Worm (Caenorhabditis elegans): ENCODE results near the gene T21D12.7.
A peak's percentile ranks its signal among the peaks of the same experiment; 100 is the strongest.

The T21D12.7 gene

ce11 chrIV:264182-264709, 27.0 kb downstream of the T21D12.7 start, which contains the start of gene pat-6:
TSS of gene pat-6 (minus strand) at chrIV:264232.
- no peak for TF ChIP-seq gmeb-1 (tag; optimal IDR thresholded peaks at IDR 0.05)
- peak; percentile 17 for TF ChIP-seq lin-13 (GFP tag; optimal IDR thresholded peaks at IDR 0.05)
- no peak for TF ChIP-seq sma-3 (GFP tag; optimal IDR thresholded peaks at IDR 0.05)
- TF ChIP-seq sem-4 (tag; optimal IDR thresholded peaks at IDR 0.05), result no peak
- TF ChIP-seq C34F6.9 (tag; optimal IDR thresholded peaks at IDR 0.05), result peak; percentile 64
- TF ChIP-seq nhr-11 (tag; optimal IDR thresholded peaks at IDR 0.05), result no peak
- peak in 1 of 2 experiments; percentile 55 for TF ChIP-seq lsy-2 (tag; optimal IDR thresholded peaks at IDR 0.05)
- TF ChIP-seq unc-55 (GFP tag; optimal IDR thresholded peaks at IDR 0.05), result peak; percentile 56
- peak; percentile 8 for TF ChIP-seq nhr-6 (tag; optimal IDR thresholded peaks at IDR 0.05)

ce11 chrIV:262460-262859, 28.8 kb downstream of the T21D12.7 start:
- TF ChIP-seq elt-1 (tag; optimal IDR thresholded peaks at IDR 0.05), result no peak
- no peak for TF ChIP-seq lin-11 (tag; optimal IDR thresholded peaks at IDR 0.05)
- no peak for TF ChIP-seq skn-1 (tag; optimal IDR thresholded peaks at IDR 0.05)
- no peak for TF ChIP-seq crh-2 (tag; optimal IDR thresholded peaks at IDR 0.05)
- TF ChIP-seq R02D3.7 (tag; optimal IDR thresholded peaks at IDR 0.05), result no peak

DNA sequence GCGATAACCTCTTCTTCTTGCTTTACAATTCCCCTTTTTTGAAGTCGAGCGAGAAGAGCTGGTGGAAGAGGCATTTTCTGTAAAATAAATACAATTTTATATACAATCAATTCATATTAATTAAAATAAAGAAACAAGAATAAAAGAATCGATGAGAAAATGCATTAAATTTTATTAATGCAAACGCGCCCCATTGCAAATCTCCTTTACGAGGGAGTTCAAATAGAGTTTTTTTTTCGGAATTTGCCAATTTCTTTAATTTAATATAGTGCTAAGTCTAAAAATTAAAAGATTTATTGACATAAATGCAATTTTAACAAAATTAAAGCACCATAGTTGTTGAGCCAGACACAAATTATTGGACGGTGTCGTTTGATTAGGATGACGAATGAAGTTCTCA, 29.6 kb downstream of the T21D12.7 start, which contains the start of gene pqbp-1.1:
Gene pqbp-1.1, minus strand, starts transcription at position 77 of the 400 bp plus-strand sequence.
- TF ChIP-seq nhr-10 (tag; optimal IDR thresholded peaks at IDR 0.05), result no peak
- TF ChIP-seq mbf-1 (tag; optimal IDR thresholded peaks at IDR 0.05), result no peak
- no peak for TF ChIP-seq lin-11 (tag; optimal IDR thresholded peaks at IDR 0.05)
- peak; percentile 69 for TF ChIP-seq nhr-25 (tag; optimal IDR thresholded peaks at IDR 0.05)
- no peak for TF ChIP-seq ZK546.5 (tag; optimal IDR thresholded peaks at IDR 0.05)
- TF ChIP-seq lsy-2 (tag; optimal IDR thresholded peaks at IDR 0.05), result peak; percentile 31 to 77
- TF ChIP-seq nhr-77 (tag; optimal IDR thresholded peaks at IDR 0.05), result no peak
- TF ChIP-seq sma-9 (GFP tag; optimal IDR thresholded peaks at IDR 0.05), result peak; percentile 37
- no peak for TF ChIP-seq sma-9 (tag; optimal IDR thresholded peaks at IDR 0.05)
- TF ChIP-seq unc-55 (GFP tag; optimal IDR thresholded peaks at IDR 0.05), result peak; percentile 93
- TF ChIP-seq nhr-237 (tag; optimal IDR thresholded peaks at IDR 0.05), result no peak
- TF ChIP-seq dmd-4 (tag; optimal IDR thresholded peaks at IDR 0.05), result no peak
- TF ChIP-seq nhr-129 (tag; optimal IDR thresholded peaks at IDR 0.05), result peak; percentile 11
- TF ChIP-seq crh-2 (tag; optimal IDR thresholded peaks at IDR 0.05), result peak; percentile 66
- no peak for TF ChIP-seq ztf-1 (GFP tag; conservative IDR thresholded peaks at IDR 0.05)
- peak; percentile 66 for TF ChIP-seq lin-13 (GFP tag; optimal IDR thresholded peaks at IDR 0.05)
- no peak for TF ChIP-seq ceh-82 (tag; optimal IDR thresholded peaks at IDR 0.05)
- TF ChIP-seq nhr-21 (tag; optimal IDR thresholded peaks at IDR 0.05), result peak; percentile 67
- no peak for TF ChIP-seq skn-1 (tag; optimal IDR thresholded peaks at IDR 0.05)
- TF ChIP-seq nhr-23 (tag; optimal IDR thresholded peaks at IDR 0.05), result no peak
- TF ChIP-seq mab-5 (tag; optimal IDR thresholded peaks at IDR 0.05), result peak; percentile 37
- no peak for TF ChIP-seq lin-39 (tag; optimal IDR thresholded peaks at IDR 0.05)
- peak; percentile 79 for TF ChIP-seq C34F6.9 (tag; optimal IDR thresholded peaks at IDR 0.05)
- no peak for TF ChIP-seq unc-62 (GFP tag; optimal IDR thresholded peaks at IDR 0.05)
- no peak for TF ChIP-seq nhr-12 (tag; optimal IDR thresholded peaks at IDR 0.05)
- TF ChIP-seq blmp-1 (tag; optimal IDR thresholded peaks at IDR 0.05; ENCODE audit: insufficient read depth), result peak; percentile 49
- no peak for TF ChIP-seq ceh-16 (tag; optimal IDR thresholded peaks at IDR 0.05)
- no peak for TF ChIP-seq zag-1 (tag; optimal IDR thresholded peaks at IDR 0.05)
- TF ChIP-seq Y55F3AM.14 (GFP tag; optimal IDR thresholded peaks at IDR 0.05), result no peak
- TF ChIP-seq gmeb-1 (tag; optimal IDR thresholded peaks at IDR 0.05), result peak; percentile 95
- no peak for TF ChIP-seq snpc-4 (tag; optimal IDR thresholded peaks at IDR 0.05)
- TF ChIP-seq R02D3.7 (tag; optimal IDR thresholded peaks at IDR 0.05), result no peak
- TF ChIP-seq ama-1 (optimal IDR thresholded peaks at IDR 0.05), result no peak
- TF ChIP-seq sma-3 (GFP tag; optimal IDR thresholded peaks at IDR 0.05), result peak; percentile 57
- no peak for TF ChIP-seq ztf-4 (tag; optimal IDR thresholded peaks at IDR 0.05)
- TF ChIP-seq elt-3 (tag; optimal IDR thresholded peaks at IDR 0.05), result no peak
- no peak for TF ChIP-seq elt-1 (tag; optimal IDR thresholded peaks at IDR 0.05)
- no peak for TF ChIP-seq unc-39 (tag; optimal IDR thresholded peaks at IDR 0.05)
- no peak for TF ChIP-seq nhr-11 (tag; optimal IDR thresholded peaks at IDR 0.05)
- TF ChIP-seq aly-2 (tag; optimal IDR thresholded peaks at IDR 0.05), result no peak
- no peak for TF ChIP-seq nhr-6 (tag; optimal IDR thresholded peaks at IDR 0.05)
- no peak for TF ChIP-seq mdl-1 (tag; optimal IDR thresholded peaks at IDR 0.05)
- TF ChIP-seq peb-1 (tag; optimal IDR thresholded peaks at IDR 0.05), result no peak
- no peak for TF ChIP-seq alr-1 (tag; optimal IDR thresholded peaks at IDR 0.05)
- no peak for TF ChIP-seq egl-27 (tag; optimal IDR thresholded peaks at IDR 0.05)
- peak; percentile 9 for TF ChIP-seq fos-1 (tag; optimal IDR thresholded peaks at IDR 0.05)
- TF ChIP-seq F13H6.1 (tag; optimal IDR thresholded peaks at IDR 0.05), result no peak
- no peak for TF ChIP-seq ztf-11 (tag; optimal IDR thresholded peaks at IDR 0.05)
- TF ChIP-seq sem-4 (tag; optimal IDR thresholded peaks at IDR 0.05), result peak; percentile 17
